Worm (Caenorhabditis elegans) whole organism, L4/young adult: Measurements from ENCODE around the gene C49C3.20.

Experiments used
- dao-5 ChIP-seq: sonication (generic microtip); optimal IDR thresholded peaks from 2 replicates; lab custom pipeline; 2016; ENCODE audit warnings: missing genotype, missing genetic modification characterization, moderate library complexity, missing compliant biosample characterization
- him-1 ChIP-seq: sonication (generic microtip); optimal IDR thresholded peaks from 2 replicates; lab custom pipeline; 2016; ENCODE audit warnings: missing genotype, missing genetic modification reagents, missing genetic modification characterization, missing compliant biosample characterization

DNA sequence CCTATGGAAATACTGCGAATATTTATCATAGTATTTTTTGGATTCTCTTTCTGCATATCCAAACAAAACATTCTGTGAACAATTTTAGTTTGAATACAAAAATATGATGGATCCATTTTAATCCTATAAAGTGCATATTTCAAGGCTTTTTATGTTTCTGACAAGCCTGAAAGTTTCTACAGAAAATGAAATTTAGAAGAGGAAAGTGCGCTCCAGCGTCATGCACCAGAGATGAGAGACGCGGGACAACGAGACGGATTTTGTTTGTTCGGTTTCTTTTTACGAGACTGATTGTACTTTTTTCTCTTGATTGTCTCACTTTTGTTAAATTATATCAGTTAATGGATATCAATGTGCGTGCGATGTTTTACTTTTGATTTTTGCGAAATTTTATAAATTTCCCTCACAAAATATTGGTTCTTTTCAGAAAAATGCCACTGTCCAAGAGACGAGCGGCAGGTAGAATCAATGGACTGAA lies 14.8 kb upstream of the C49C3.20 start, which contains the start of gene C49C3.6:
- TF ChIP-seq dao-5 (tag; lab: Kevin White, UChicago) = no peak
- no peak for TF ChIP-seq him-1 (tag; lab: Kevin White, UChicago)
